Fruit fly (Drosophila melanogaster) whole organism, pupa: Measurements from ENCODE around the gene Muc68E.

ENCODE experiments used
- CG10348 ChIP-seq: fragments of 200-800 bp; sonication (Bioruptor generic); IDR thresholded peaks from 2 replicates; pipeline ENCODE4 v1.3.6; 2022; ENCODE audit warnings: missing biosample characterization, missing genetic modification characterization
- CG15710 ChIP-seq: fragments of 200-800 bp; sonication (Bioruptor generic); optimal IDR thresholded peaks from 2 replicates; lab custom pipeline; 2018; ENCODE audit warnings: missing biosample characterization, mild to moderate bottlenecking, missing genetic modification characterization, moderate library complexity
- CG17806 ChIP-seq: fragments of 200-800 bp; sonication (Bioruptor generic); optimal IDR thresholded peaks from 2 replicates; lab custom pipeline; 2018; ENCODE audit warnings: missing biosample characterization, mild to moderate bottlenecking, missing genetic modification characterization, moderate library complexity
- CG4496 ChIP-seq: fragments of 200-800 bp; sonication (Bioruptor generic); IDR thresholded peaks from 3 replicates; pipeline ENCODE4 v1.3.6; 2022; ENCODE audit warnings: missing biosample characterization, missing genetic modification characterization
- CG8159 ChIP-seq: fragments of 200-800 bp; sonication (Bioruptor generic); optimal IDR thresholded peaks from 3 replicates; lab custom pipeline; 2018; ENCODE audit warnings: missing biosample characterization, mild to moderate bottlenecking, missing genetic modification characterization, moderate library complexity
- CG9948 ChIP-seq: fragments of 200-800 bp; sonication (Bioruptor generic); optimal IDR thresholded peaks from 2 replicates; lab custom pipeline; 2018; ENCODE audit warnings: missing biosample characterization, mild to moderate bottlenecking, missing genetic modification characterization, moderate library complexity
- D1 ChIP-seq: fragments of 200-800 bp; sonication (Bioruptor generic); optimal IDR thresholded peaks from 2 replicates; lab custom pipeline; 2018; ENCODE audit warnings: missing biosample characterization, mild to moderate bottlenecking, missing genetic modification characterization, moderate library complexity
- EcR ChIP-seq: fragments of 200-800 bp; sonication (Bioruptor generic); optimal IDR thresholded peaks from 3 replicates; lab custom pipeline; 2019; ENCODE audit warnings: missing biosample characterization, missing genetic modification characterization, mild to moderate bottlenecking, moderate library complexity, missing genetic modification reagents
- Ets98B ChIP-seq: fragments of 200-800 bp; sonication (Bioruptor generic); IDR thresholded peaks from 2 replicates; pipeline ENCODE4 v1.3.6; 2022; ENCODE audit warnings: missing biosample characterization, missing genetic modification characterization
- Pif1A ChIP-seq: fragments of 200-800 bp; sonication (Bioruptor generic); optimal IDR thresholded peaks from 3 replicates; lab custom pipeline; 2016; ENCODE audit warnings: missing biosample characterization, missing genetic modification characterization
- Pif1B ChIP-seq: fragments of 200-800 bp; sonication (Bioruptor generic); optimal IDR thresholded peaks from 3 replicates; lab custom pipeline; 2016; ENCODE audit warnings: missing biosample characterization, missing genetic modification characterization
- Snoo ChIP-seq: fragments of 200-800 bp; sonication (Bioruptor generic); optimal IDR thresholded peaks from 3 replicates; lab custom pipeline; 2017; ENCODE audit warnings: missing biosample characterization, mild to moderate bottlenecking, missing genetic modification characterization, inconsistent platforms
- fd96Ca ChIP-seq: fragments of 200-800 bp; sonication (Bioruptor generic); IDR thresholded peaks from 3 replicates; pipeline ENCODE4 v1.3.6; 2022; ENCODE audit warnings: missing biosample characterization, missing genetic modification characterization
- gl ChIP-seq: fragments of 200-800 bp; sonication (Bioruptor generic); optimal IDR thresholded peaks from 2 replicates; lab custom pipeline; 2018; ENCODE audit warnings: missing biosample characterization, mild to moderate bottlenecking, missing genetic modification characterization

- TF ChIP-seq Pif1B (GFP tag; lab: Kevin White, UChicago) (no peak), CG4496 (GFP tag; lab: Robert Waterston, UW) (no peak), CG15710 (no peak), D1 (tag; lab: Kevin White, UChicago) (no peak), CG17806 (tag; lab: Kevin White, UChicago) (no peak), CG10348 (GFP tag; lab: Robert Waterston, UW) (no peak), CG8159 (tag; lab: Kevin White, UChicago) (no peak), Pif1A (GFP tag; lab: Kevin White, UChicago) (no peak), gl (tag; lab: Kevin White, UChicago) (no peak), Snoo (tag; lab: Kevin White, UChicago) (no peak), CG9948 (tag; lab: Kevin White, UChicago) (no peak), fd96Ca (GFP tag; lab: Robert Waterston, UW) (no peak), Ets98B (GFP tag; lab: Robert Waterston, UW) (no peak), EcR (GFP tag; lab: Kevin White, UChicago) (no peak)
Observed at dm6 chr3L:11984606-11985005, 11.8 kb upstream of the Muc68E start, which contains the start of gene CG6938.
